Worm (Caenorhabditis elegans): Measurements from ENCODE around the gene lsd-1.

The lsd-1 gene

ce11 chrX:11938826-11939225 lies 9.8 kb upstream of the lsd-1 start, which contains the start of gene F55G7.5:
Gene F55G7.5, minus strand, starts transcription at chrX:11938926.
- TF ChIP-seq unc-55 (GFP tag; optimal IDR thresholded peaks at IDR 0.05) = no peak
- no peak for TF ChIP-seq lin-13 (GFP tag; optimal IDR thresholded peaks at IDR 0.05)
- TF ChIP-seq sma-3 (GFP tag; optimal IDR thresholded peaks at IDR 0.05) = no peak
- no peak for TF ChIP-seq ztf-1 (GFP tag; conservative IDR thresholded peaks at IDR 0.05)

DNA sequence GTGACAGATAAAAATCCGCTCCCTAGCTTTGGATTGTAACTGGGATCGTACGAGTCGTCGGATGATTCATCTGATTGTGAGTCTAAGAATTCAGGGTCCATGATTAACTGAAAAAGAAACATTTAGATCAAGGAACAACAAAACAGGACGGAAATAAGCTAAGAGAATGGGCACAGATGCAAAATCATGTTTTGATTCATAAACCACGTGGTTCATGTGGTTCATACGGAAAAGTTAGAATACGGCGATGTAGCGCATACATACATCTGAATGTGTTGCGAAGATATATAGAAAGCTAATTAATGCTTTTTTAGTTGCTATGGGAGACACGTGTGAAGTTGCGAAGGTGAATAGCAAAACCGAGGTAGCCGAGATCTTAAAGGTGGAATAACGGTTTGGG lies 6.7 kb upstream of the lsd-1 start, which contains the start of gene F55G7.3:
F55G7.3 (minus strand) TSS at position 101 of the 400 bp plus-strand sequence.
- TF ChIP-seq sma-3 (GFP tag; optimal IDR thresholded peaks at IDR 0.05) = no peak
- TF ChIP-seq aly-2 (tag; optimal IDR thresholded peaks at IDR 0.05) = no peak
- no peak for TF ChIP-seq crh-2 (tag; optimal IDR thresholded peaks at IDR 0.05)
- TF ChIP-seq unc-55 (GFP tag; optimal IDR thresholded peaks at IDR 0.05) = no peak
- no peak for TF ChIP-seq zag-1 (tag; optimal IDR thresholded peaks at IDR 0.05)
- no peak for TF ChIP-seq lin-11 (tag; optimal IDR thresholded peaks at IDR 0.05)
- no peak for TF ChIP-seq skn-1 (tag; optimal IDR thresholded peaks at IDR 0.05)
- no peak for TF ChIP-seq Y55F3AM.14 (GFP tag; optimal IDR thresholded peaks at IDR 0.05)
- no peak for TF ChIP-seq fos-1 (tag; optimal IDR thresholded peaks at IDR 0.05)
- no peak for TF ChIP-seq lsy-2 (tag; optimal IDR thresholded peaks at IDR 0.05)
- TF ChIP-seq nhr-23 (tag; optimal IDR thresholded peaks at IDR 0.05) = no peak
- TF ChIP-seq snpc-4 (tag; optimal IDR thresholded peaks at IDR 0.05) = no peak
- no peak for TF ChIP-seq sma-9 (GFP tag; optimal IDR thresholded peaks at IDR 0.05)
- TF ChIP-seq sma-9 (tag; optimal IDR thresholded peaks at IDR 0.05) = no peak
- TF ChIP-seq blmp-1 (tag; optimal IDR thresholded peaks at IDR 0.05; ENCODE audit: insufficient read depth) = no peak
- TF ChIP-seq nhr-11 (tag; optimal IDR thresholded peaks at IDR 0.05) = no peak
- TF ChIP-seq mbf-1 (tag; optimal IDR thresholded peaks at IDR 0.05) = no peak
- no peak for TF ChIP-seq lin-13 (GFP tag; optimal IDR thresholded peaks at IDR 0.05)

DNA sequence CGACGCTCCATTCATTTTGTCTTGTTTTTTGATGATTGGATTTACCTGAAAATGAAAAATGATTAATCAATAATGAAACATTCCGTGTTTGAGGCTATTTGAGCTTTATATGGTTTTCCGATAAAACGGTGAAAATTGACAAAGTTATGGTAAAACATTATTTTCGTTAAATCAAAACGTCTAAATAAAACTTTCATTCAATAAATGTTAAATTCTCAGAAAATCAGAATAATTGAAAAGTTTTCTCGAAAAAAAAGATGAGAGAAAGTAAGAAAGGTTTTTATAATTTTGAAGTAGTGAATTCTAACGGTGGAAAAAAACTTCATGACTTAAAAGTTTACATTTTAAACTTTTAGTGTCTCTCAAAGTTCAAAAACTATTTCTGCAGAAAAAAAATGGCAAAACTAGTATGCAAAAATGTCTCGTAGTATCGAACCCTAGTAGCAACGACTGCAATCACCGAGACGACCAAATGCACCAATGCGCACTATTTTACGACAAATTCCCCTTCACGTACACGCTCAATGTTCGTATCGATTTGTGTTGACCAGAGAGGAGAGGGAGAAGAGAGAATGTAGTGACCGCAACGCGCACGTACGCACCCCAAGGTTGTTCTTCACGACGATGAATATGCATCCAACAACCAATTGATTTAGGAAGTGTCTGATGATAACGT lies 1.7 kb upstream of the lsd-1 start, which contains the start of gene nfya-1:
nfya-1 (minus strand) TSS at position 51 of the 676 bp plus-strand sequence.
- TF ChIP-seq F13H6.1 (tag; optimal IDR thresholded peaks at IDR 0.05) (peak; percentile 72), alr-1 (tag; optimal IDR thresholded peaks at IDR 0.05) (no peak), nhr-6 (tag; optimal IDR thresholded peaks at IDR 0.05) (peak; percentile 12), blmp-1 (tag; optimal IDR thresholded peaks at IDR 0.05; ENCODE audit: insufficient read depth) (no peak), sma-3 (GFP tag; optimal IDR thresholded peaks at IDR 0.05) (peak; percentile 25), nhr-25 (tag; optimal IDR thresholded peaks at IDR 0.05) (peak; percentile 34), R02D3.7 (tag; optimal IDR thresholded peaks at IDR 0.05) (no peak), nhr-21 (tag; optimal IDR thresholded peaks at IDR 0.05) (peak; percentile 25), lin-13 (GFP tag; optimal IDR thresholded peaks at IDR 0.05) (peak; percentile 58), unc-55 (GFP tag; optimal IDR thresholded peaks at IDR 0.05) (peak; percentile 74), ceh-16 (tag; optimal IDR thresholded peaks at IDR 0.05) (peak; percentile 62), C34F6.9 (tag; optimal IDR thresholded peaks at IDR 0.05) (peak; percentile 64), lsy-2 (tag; optimal IDR thresholded peaks at IDR 0.05) (peak in 1 of 2 experiments; percentile 66), gmeb-1 (tag; optimal IDR thresholded peaks at IDR 0.05) (peak; percentile 15), crh-2 (tag; optimal IDR thresholded peaks at IDR 0.05) (peak; percentile 78), egl-27 (tag; optimal IDR thresholded peaks at IDR 0.05) (peak; percentile 7), sma-9 (GFP tag; optimal IDR thresholded peaks at IDR 0.05) (peak; percentile 53), sma-9 (tag; optimal IDR thresholded peaks at IDR 0.05) (no peak), lin-11 (tag; optimal IDR thresholded peaks at IDR 0.05) (peak; percentile 61), snpc-4 (tag; optimal IDR thresholded peaks at IDR 0.05) (no peak), nhr-129 (tag; optimal IDR thresholded peaks at IDR 0.05) (peak; percentile 88), ZK546.5 (tag; optimal IDR thresholded peaks at IDR 0.05) (no peak), fos-1 (tag; optimal IDR thresholded peaks at IDR 0.05) (peak; percentile 18)

- TF ChIP-seq blmp-1 (tag; optimal IDR thresholded peaks at IDR 0.05; ENCODE audit: insufficient read depth) (no peak), ceh-82 (tag; optimal IDR thresholded peaks at IDR 0.05) (no peak), sma-9 (GFP tag; optimal IDR thresholded peaks at IDR 0.05) (no peak), sma-9 (tag; optimal IDR thresholded peaks at IDR 0.05) (no peak)
Measured at ce11 chrX:11952129-11952528, 3.5 kb downstream of the lsd-1 start.

ce11 chrX:11953229-11953628 lies 4.6 kb downstream of the lsd-1 start, which contains the start of gene T08D10.4:
Gene T08D10.4, minus strand, starts transcription at chrX:11953329.
- TF ChIP-seq lsy-2 (tag; optimal IDR thresholded peaks at IDR 0.05) (no peak), mdl-1 (tag; optimal IDR thresholded peaks at IDR 0.05) (no peak), mab-5 (tag; optimal IDR thresholded peaks at IDR 0.05) (no peak), lin-39 (tag; optimal IDR thresholded peaks at IDR 0.05) (no peak), nhr-129 (tag; optimal IDR thresholded peaks at IDR 0.05) (no peak), ztf-11 (tag; optimal IDR thresholded peaks at IDR 0.05) (no peak), nhr-23 (tag; optimal IDR thresholded peaks at IDR 0.05) (no peak), nhr-21 (tag; optimal IDR thresholded peaks at IDR 0.05) (no peak), nhr-10 (tag; optimal IDR thresholded peaks at IDR 0.05) (no peak), aly-2 (tag; optimal IDR thresholded peaks at IDR 0.05) (no peak), unc-55 (GFP tag; optimal IDR thresholded peaks at IDR 0.05) (no peak), unc-39 (tag; optimal IDR thresholded peaks at IDR 0.05) (no peak), crh-2 (tag; optimal IDR thresholded peaks at IDR 0.05) (no peak)

Data from whole organism, L2 larva.